Fruit fly (Drosophila melanogaster): ENCODE measurements around the gene CG3662.

CG3662 gene

DNA sequence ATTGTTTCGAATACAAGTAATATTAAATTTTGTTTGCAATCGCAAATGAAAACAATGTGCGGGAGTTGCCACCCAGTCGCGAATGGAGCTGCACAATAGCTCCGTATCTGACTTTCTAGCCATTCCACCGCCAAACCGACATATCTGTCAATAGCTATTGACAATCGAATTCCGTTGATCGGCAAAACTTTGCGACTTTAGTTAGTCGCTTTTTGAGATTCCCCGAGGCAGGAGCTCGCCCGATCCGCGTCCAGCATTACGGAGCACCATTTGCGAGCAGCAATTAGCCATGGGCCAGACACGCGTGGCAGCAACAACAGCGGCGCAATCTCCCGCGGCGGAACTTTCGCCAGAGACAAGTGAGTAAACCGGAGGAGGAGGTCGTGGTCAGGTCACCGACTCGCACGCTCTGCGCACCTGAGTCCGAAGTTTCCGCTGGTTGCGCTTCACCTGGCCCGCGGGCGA lies 31.6 kb downstream of the CG3662 start, which contains the start of the genes CG4291 and kraken (continued):
- TF ChIP-seq Blimp-1 (GFP tag; optimal IDR thresholded peaks at IDR 0.05) (no peak), CG11294 (GFP tag; IDR thresholded peaks at IDR 0.05) (0 out of 2 replicates have a peak, but pooled peaks have one; percentile 8), spab (GFP tag; optimal IDR thresholded peaks at IDR 0.05) (no peak), acj6 (GFP tag; optimal IDR thresholded peaks at IDR 0.05) (peak; percentile 3), Hr39 (GFP tag; optimal IDR thresholded peaks at IDR 0.05) (peak; percentile 45), Eip75B (GFP tag; optimal IDR thresholded peaks at IDR 0.05) (peak; percentile 16), achi (GFP tag; optimal IDR thresholded peaks at IDR 0.05) (peak; percentile 33), salr (GFP tag; optimal IDR thresholded peaks at IDR 0.05) (no peak), CG3919 (GFP tag; optimal IDR thresholded peaks at IDR 0.05) (peak; percentile 54), Sox102F (GFP tag; optimal IDR thresholded peaks at IDR 0.05) (no peak), Eip78C (GFP tag) (peak; percentile 69), Met (GFP tag; optimal IDR thresholded peaks at IDR 0.05) (no peak), Ets96B (tag; optimal IDR thresholded peaks at IDR 0.05) (no peak), CG8632 (GFP tag; optimal IDR thresholded peaks at IDR 0.05) (no peak), topi (GFP tag; optimal IDR thresholded peaks at IDR 0.05) (peak; percentile 54), esn (GFP tag; optimal IDR thresholded peaks at IDR 0.05) (peak; percentile 46), vri (GFP tag; optimal IDR thresholded peaks at IDR 0.05) (peak; percentile 18), lz (GFP tag; optimal IDR thresholded peaks at IDR 0.05) (peak; percentile 24), CG6854 (GFP tag; optimal IDR thresholded peaks at IDR 0.05) (no peak), Ets21C (GFP tag; optimal IDR thresholded peaks at IDR 0.05) (no peak), CG3032 (tag; optimal IDR thresholded peaks at IDR 0.05) (peak; percentile 18), fd59A (GFP tag; optimal IDR thresholded peaks at IDR 0.05) (no peak), Sox15 (GFP tag; optimal IDR thresholded peaks at IDR 0.05) (no peak), CG16779 (tag; optimal IDR thresholded peaks at IDR 0.05) (peak; percentile 32), dac (GFP tag; optimal IDR thresholded peaks at IDR 0.05) (no peak), CG8319 (GFP tag; optimal IDR thresholded peaks at IDR 0.05) (no peak), Smox (GFP tag; optimal IDR thresholded peaks at IDR 0.05) (peak; percentile 20)

DNA sequence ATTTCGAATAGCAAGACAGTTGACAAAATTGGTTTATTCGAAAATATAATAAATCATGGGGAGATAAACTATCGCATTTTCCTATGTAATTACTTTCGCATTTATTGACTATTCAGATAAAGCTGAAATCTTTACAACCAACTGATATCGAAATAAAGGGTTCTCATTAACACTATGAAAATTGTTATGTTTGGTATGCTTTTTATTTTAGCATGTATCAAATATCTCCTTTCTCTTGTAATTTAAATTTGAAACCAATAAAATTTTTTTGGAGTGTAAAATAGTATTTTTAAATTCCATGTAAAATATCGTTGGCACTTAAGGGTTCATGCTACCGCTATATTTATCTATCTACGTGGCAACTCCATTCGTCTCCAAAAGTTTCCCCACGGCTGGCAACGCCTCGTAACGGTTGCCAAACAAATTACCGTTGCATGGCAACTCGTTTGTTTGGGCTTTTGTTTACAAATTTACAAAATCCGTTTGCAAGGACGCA lies 34.0 kb downstream of the CG3662 start, which contains the start of gene CG13949:
Gene CG13949 (plus strand): TSS at position 286 of the 496 bp plus-strand sequence.
- no peak for TF ChIP-seq CG11902 (GFP tag; optimal IDR thresholded peaks at IDR 0.05)
- TF ChIP-seq Eip75B (GFP tag; optimal IDR thresholded peaks at IDR 0.05) = peak; percentile 18
- TF ChIP-seq dsx (GFP tag; optimal IDR thresholded peaks at IDR 0.05; ENCODE audit: poor library complexity, severe bottlenecking) = no peak
- TF ChIP-seq CG6163 (GFP tag; IDR thresholded peaks at IDR 0.05) = peak; percentile 75
- peak; percentile 35 for TF ChIP-seq CG32006 (GFP tag; optimal IDR thresholded peaks at IDR 0.05)
- TF ChIP-seq salr (GFP tag; optimal IDR thresholded peaks at IDR 0.05) = no peak
- TF ChIP-seq ss (GFP tag; optimal IDR thresholded peaks at IDR 0.05) = no peak
- no peak for TF ChIP-seq CG6854 (GFP tag; optimal IDR thresholded peaks at IDR 0.05)
- TF ChIP-seq Lpt (GFP tag; optimal IDR thresholded peaks at IDR 0.05) = no peak
- TF ChIP-seq topi (GFP tag; optimal IDR thresholded peaks at IDR 0.05) = peak; percentile 34
- TF ChIP-seq CG8119 (GFP tag; IDR thresholded peaks at IDR 0.05) = peak; percentile 47; the same call in 2 of the 3 replicates
- TF ChIP-seq CG11294 (GFP tag; IDR thresholded peaks at IDR 0.05) = peak; percentile 26; the same call in 1 of the 2 replicates
- TF ChIP-seq vri (GFP tag; optimal IDR thresholded peaks at IDR 0.05) = no peak
- peak; percentile 63 for TF ChIP-seq pdm3 (GFP tag; optimal IDR thresholded peaks at IDR 0.05)
- peak; percentile 44 for TF ChIP-seq OdsH (GFP tag; optimal IDR thresholded peaks at IDR 0.05)
- TF ChIP-seq dac (GFP tag; optimal IDR thresholded peaks at IDR 0.05) = no peak
- peak; percentile 34 for TF ChIP-seq acj6 (GFP tag; optimal IDR thresholded peaks at IDR 0.05)
- TF ChIP-seq CG31627 (GFP tag; optimal IDR thresholded peaks at IDR 0.05) = peak; percentile 46
- TF ChIP-seq Hr38 (GFP tag; optimal IDR thresholded peaks at IDR 0.05) = no peak
- TF ChIP-seq esn (GFP tag; optimal IDR thresholded peaks at IDR 0.05) = peak; percentile 63
- peak; percentile 58 for TF ChIP-seq Sox14 (GFP tag; optimal IDR thresholded peaks at IDR 0.05)
- TF ChIP-seq achi (GFP tag; optimal IDR thresholded peaks at IDR 0.05) = peak; percentile 23
- 0 out of 2 replicates have a peak, but pooled peaks have one; percentile 25 for TF ChIP-seq Gug (GFP tag; IDR thresholded peaks at IDR 0.05)
- TF ChIP-seq net (GFP tag; optimal IDR thresholded peaks at IDR 0.05) = no peak
- TF ChIP-seq lz (GFP tag; optimal IDR thresholded peaks at IDR 0.05) = peak; percentile 35
- TF ChIP-seq Sox15 (GFP tag; optimal IDR thresholded peaks at IDR 0.05) = no peak
- TF ChIP-seq Eip93F (GFP tag; optimal IDR thresholded peaks at IDR 0.05) = no peak
- TF ChIP-seq CG15336 (GFP tag; IDR thresholded peaks at IDR 0.05) = peak; percentile 49
- no peak for TF ChIP-seq CG6792 (GFP tag; optimal IDR thresholded peaks at IDR 0.05)
- TF ChIP-seq cyc (GFP tag; optimal IDR thresholded peaks at IDR 0.05) = peak; percentile 37
- no peak for TF ChIP-seq CG4318 (GFP tag; optimal IDR thresholded peaks at IDR 0.05)
- TF ChIP-seq eg (GFP tag; IDR thresholded peaks at IDR 0.05) = peak; percentile 57
- no peak for TF ChIP-seq CG10669 (GFP tag; optimal IDR thresholded peaks at IDR 0.05)
- no peak for TF ChIP-seq fd59A (GFP tag; optimal IDR thresholded peaks at IDR 0.05)
- peak; percentile 46 for TF ChIP-seq CG10631 (GFP tag; optimal IDR thresholded peaks at IDR 0.05)

Measured in whole organism, prepupa.